Worm (Caenorhabditis elegans): ENCODE measurements around the gene Y48G9A.11.

DNA sequence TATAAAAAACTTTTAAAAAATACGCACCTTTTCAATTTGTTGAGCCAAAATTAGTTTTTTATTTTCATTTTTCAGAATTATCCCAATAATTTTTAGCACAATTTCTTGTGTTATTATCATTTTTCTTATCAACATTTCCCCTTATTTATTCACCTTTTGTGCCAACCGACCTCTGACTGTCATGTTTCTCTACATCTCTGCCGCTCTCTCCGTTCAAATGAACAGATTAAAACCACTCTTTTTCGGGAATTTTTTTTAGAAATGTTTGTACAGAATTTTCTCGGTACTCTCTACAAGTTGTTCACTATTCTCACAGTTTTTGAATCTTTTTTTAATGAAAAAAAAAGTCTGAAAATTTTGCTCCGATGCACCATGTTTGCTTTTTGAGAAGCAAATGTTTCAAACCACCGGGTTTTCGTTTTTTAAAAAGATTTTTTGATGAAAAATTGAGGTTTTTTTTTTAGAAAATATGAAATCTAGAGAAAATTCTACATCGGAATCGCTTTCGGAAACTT is 7.0 kb upstream of the Y48G9A.11 start, which contains the start of gene frl-1:
- no peak for TF ChIP-seq sptf-1 (tag; optimal IDR thresholded peaks at IDR 0.05)
- TF ChIP-seq lin-13 (GFP tag; optimal IDR thresholded peaks at IDR 0.05), result no peak
- TF ChIP-seq ceh-82 (tag; optimal IDR thresholded peaks at IDR 0.05), result no peak
- no peak for TF ChIP-seq nhr-71 (tag; optimal IDR thresholded peaks at IDR 0.05)
- no peak for TF ChIP-seq lin-15B (tag; optimal IDR thresholded peaks at IDR 0.05)

All from whole organism, L1 larva.